Worm (Caenorhabditis elegans) whole organism, midembryonic: Measurements from ENCODE around the gene slcr-46.3.
A peak's percentile ranks its signal among the peaks of the same experiment; 100 is the strongest.

Experiments
- T22C8.4 ChIP-seq: fragments of 200-800 bp; sonication (Bioruptor generic); IDR thresholded peaks from 2 replicates; pipeline ENCODE4 v1.3.6; 2022; ENCODE audit warnings: missing genetic modification characterization, missing compliant biosample characterization
- cog-1 ChIP-seq: sonication (generic microtip); optimal IDR thresholded peaks from 2 replicates; lab custom pipeline; 2016; ENCODE audit warnings: missing genetic modification characterization, missing compliant biosample characterization
- flt-1 ChIP-seq: fragments of 200-800 bp; sonication (Bioruptor generic); IDR thresholded peaks from 2 replicates; pipeline ENCODE4 v1.3.6; 2022; ENCODE audit warnings: missing genetic modification characterization, missing compliant biosample characterization
- klf-2 ChIP-seq: fragments of 200-800 bp; sonication (Bioruptor generic); conservative IDR thresholded peaks from 2 replicates; pipeline ENCODE4 v1.3.6; 2022; ENCODE audit warnings: missing genetic modification reagents, missing genetic modification characterization, missing compliant biosample characterization
- med-1 ChIP-seq: sonication (generic microtip); optimal IDR thresholded peaks from 2 replicates; lab custom pipeline; 2017; ENCODE audit warnings: missing genetic modification characterization, mild to moderate bottlenecking, missing compliant biosample characterization, antibody characterized with exemption, missing genetic modification reagents; ENCODE audit not compliant: insufficient read depth
- ref-1 ChIP-seq: fragments of 200-800 bp; sonication (Bioruptor generic); conservative IDR thresholded peaks from 2 replicates; pipeline ENCODE4 v1.3.6; 2022; ENCODE audit warnings: missing genetic modification reagents, missing genetic modification characterization, missing compliant biosample characterization
- tab-1 ChIP-seq: fragments of 200-800 bp; sonication (Bioruptor generic); IDR thresholded peaks from 2 replicates; pipeline ENCODE4 v1.3.6; 2022; ENCODE audit warnings: missing genetic modification characterization, missing compliant biosample characterization
- ztf-23 ChIP-seq: fragments of 200-800 bp; sonication (Bioruptor generic); IDR thresholded peaks from 2 replicates; pipeline ENCODE4 v1.3.6; 2022; ENCODE audit warnings: missing genetic modification reagents, missing genetic modification characterization, missing compliant biosample characterization
- ztf-29 ChIP-seq: fragments of 200-800 bp; sonication (Bioruptor generic); IDR thresholded peaks from 2 replicates; pipeline ENCODE4 v1.3.6; 2022; ENCODE audit warnings: missing genetic modification reagents, missing genetic modification characterization, missing compliant biosample characterization

The slcr-46.3 gene

DNA sequence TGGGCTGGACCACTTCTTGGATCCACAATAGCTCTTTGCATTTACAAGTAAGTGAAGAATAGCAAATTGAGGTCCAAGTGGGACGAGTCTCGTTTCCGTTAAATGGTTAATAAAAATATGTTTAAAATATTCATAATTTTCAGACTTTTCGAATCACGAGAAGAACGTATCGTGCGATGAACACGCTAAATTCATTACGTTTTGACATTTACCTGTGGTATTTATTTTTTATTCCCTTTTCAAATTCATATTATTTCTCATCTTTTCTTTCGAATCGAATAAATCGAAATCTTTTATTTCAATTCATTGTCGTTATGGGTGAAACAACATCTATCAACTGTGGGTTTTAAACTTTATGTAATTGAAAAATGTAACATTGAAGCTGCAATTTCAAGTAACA lies 15.5 kb upstream of the slcr-46.3 start, which contains the start of gene marc-1:
marc-1 (plus strand) TSS at position 301 of the 400 bp plus-strand sequence.
- no peak for TF ChIP-seq flt-1 (GFP tag; lab: Robert Waterston, UW)
- no peak for TF ChIP-seq med-1 (GFP tag; lab: Kevin White, UChicago)

ce11 chrV:9738077-9738705 lies 14.3 kb upstream of the slcr-46.3 start:
- TF ChIP-seq tab-1 (GFP tag; lab: Robert Waterston, UW) (no peak), klf-2 (GFP tag; lab: Robert Waterston, UW) (no peak), cog-1 (tag; lab: Kevin White, UChicago) (no peak), ztf-29 (GFP tag; lab: Robert Waterston, UW) (no peak), ref-1 (GFP tag; lab: Robert Waterston, UW) (no peak), med-1 (GFP tag; lab: Kevin White, UChicago) (no peak), T22C8.4 (GFP tag; lab: Robert Waterston, UW) (no peak), ztf-23 (no peak), flt-1 (GFP tag; lab: Robert Waterston, UW) (no peak)

DNA sequence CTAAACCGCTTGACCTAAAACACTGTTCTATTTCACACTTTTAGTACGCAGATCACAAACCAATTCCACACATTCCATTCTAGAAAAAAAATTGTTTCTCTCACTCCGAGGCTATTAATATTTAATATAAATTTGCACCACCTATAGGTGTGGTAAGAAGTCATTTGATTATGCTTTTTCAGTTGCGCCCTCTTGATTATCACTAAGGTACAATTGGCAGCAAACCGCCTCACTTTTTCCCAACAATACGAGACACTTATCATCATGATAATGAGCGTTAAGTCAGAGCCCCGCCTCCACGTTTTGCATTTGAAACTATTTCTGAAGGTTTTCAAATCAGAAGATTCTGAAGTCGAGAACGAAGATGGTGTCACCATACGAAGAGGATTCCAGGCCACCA lies 13.4 kb upstream of the slcr-46.3 start, which contains the start of gene aqp-4:
aqp-4 (plus strand) TSS at position 270 of the 400 bp plus-strand sequence.
- TF ChIP-seq med-1 (GFP tag; lab: Kevin White, UChicago) (no peak), cog-1 (tag; lab: Kevin White, UChicago) (no peak), klf-2 (GFP tag; lab: Robert Waterston, UW) (no peak), tab-1 (GFP tag; lab: Robert Waterston, UW) (no peak), ztf-29 (GFP tag; lab: Robert Waterston, UW) (no peak)

ce11 chrV:9733920-9734454 lies 10.1 kb upstream of the slcr-46.3 start, which contains the start of gene cal-7:
TSS of gene cal-7 (plus strand) at chrV:9734103.
- no peak for TF ChIP-seq flt-1 (GFP tag; lab: Robert Waterston, UW)
- TF ChIP-seq klf-2 (GFP tag; lab: Robert Waterston, UW): no peak
- TF ChIP-seq cog-1 (tag; lab: Kevin White, UChicago): no peak
- TF ChIP-seq tab-1 (GFP tag; lab: Robert Waterston, UW): no peak
- no peak for TF ChIP-seq ztf-23
- TF ChIP-seq ztf-29 (GFP tag; lab: Robert Waterston, UW): no peak
- no peak for TF ChIP-seq T22C8.4 (GFP tag; lab: Robert Waterston, UW)
- no peak for TF ChIP-seq med-1 (GFP tag; lab: Kevin White, UChicago)
- TF ChIP-seq ref-1 (GFP tag; lab: Robert Waterston, UW): no peak

- no peak for TF ChIP-seq ref-1 (GFP tag; lab: Robert Waterston, UW)
- TF ChIP-seq ztf-23: no peak
- TF ChIP-seq ztf-29 (GFP tag; lab: Robert Waterston, UW): no peak
- no peak for TF ChIP-seq tab-1 (GFP tag; lab: Robert Waterston, UW)
- no peak for TF ChIP-seq cog-1 (tag; lab: Kevin White, UChicago)
- TF ChIP-seq T22C8.4 (GFP tag; lab: Robert Waterston, UW): no peak
Observed at ce11 chrV:9731852-9732251, 7.9 kb upstream of the slcr-46.3 start.

DNA sequence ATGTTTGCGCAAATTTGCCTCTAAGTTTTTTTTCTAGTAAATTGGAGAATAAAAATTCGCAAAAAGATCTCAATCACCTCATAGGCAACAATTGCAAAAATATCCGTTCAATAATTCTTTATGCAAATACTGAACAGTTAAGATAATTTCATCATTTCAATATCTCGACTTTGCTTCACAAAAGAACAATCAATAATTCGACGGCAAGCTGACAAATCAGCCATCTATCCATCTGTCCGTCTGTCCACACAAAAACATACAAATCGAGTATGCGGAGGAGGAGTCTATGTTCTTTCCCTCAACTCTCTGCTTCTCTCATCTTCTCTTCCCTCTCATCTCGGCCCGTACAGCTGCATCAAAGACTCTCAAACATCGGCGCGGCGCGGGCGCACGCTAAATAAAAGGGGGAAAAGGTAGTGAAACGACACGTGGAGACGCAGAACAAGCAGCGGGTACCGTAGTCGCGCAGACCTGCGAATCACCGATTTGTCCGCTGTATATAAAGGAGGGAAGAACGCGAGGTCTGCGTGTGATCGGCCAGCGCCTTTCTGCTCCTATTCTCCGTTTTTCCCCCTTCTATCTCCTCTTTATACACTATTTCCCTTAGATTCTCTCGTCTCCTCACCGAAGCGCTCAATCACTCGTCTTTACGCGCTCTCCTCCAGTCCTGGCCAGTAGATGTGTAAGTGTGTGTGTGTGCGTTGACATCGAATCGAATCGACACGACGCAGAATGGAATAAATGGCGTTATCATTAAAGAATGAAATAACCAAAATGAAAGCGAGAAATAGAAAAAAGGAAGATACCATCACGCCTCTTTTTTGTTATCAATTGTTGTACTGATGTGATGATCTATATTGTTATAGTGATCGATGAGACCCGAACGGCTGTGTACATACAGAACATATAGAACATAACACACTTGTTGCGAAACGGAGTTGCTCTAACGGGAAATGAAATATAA lies 7.1 kb upstream of the slcr-46.3 start:
- TF ChIP-seq T22C8.4 (GFP tag; lab: Robert Waterston, UW) (peak; percentile 63; the same call in 1 of the 2 replicates), cog-1 (tag; lab: Kevin White, UChicago) (peak; percentile 97), ztf-23 (peak; percentile 73; the same call in 1 of the 2 replicates), tab-1 (GFP tag; lab: Robert Waterston, UW) (no peak; the same call in 1 of the 2 replicates), flt-1 (GFP tag; lab: Robert Waterston, UW) (peak; percentile 77), ref-1 (GFP tag; lab: Robert Waterston, UW) (0 out of 2 replicates have a peak, but pooled peaks have one; percentile 27)

ce11 chrV:9729462-9730162 lies 5.7 kb upstream of the slcr-46.3 start, which contains the start of the genes aagr-3 and drap-1:
TSS of gene aagr-3 (minus strand) at chrV:9729512.
TSS of gene drap-1 (plus strand) at chrV:9730106.
- TF ChIP-seq ztf-29 (GFP tag; lab: Robert Waterston, UW) (no peak), klf-2 (GFP tag; lab: Robert Waterston, UW) (no peak), T22C8.4 (GFP tag; lab: Robert Waterston, UW) (no peak), tab-1 (GFP tag; lab: Robert Waterston, UW) (no peak), flt-1 (GFP tag; lab: Robert Waterston, UW) (no peak), ref-1 (GFP tag; lab: Robert Waterston, UW) (no peak)

- TF ChIP-seq ref-1 (GFP tag; lab: Robert Waterston, UW) (no peak), med-1 (GFP tag; lab: Kevin White, UChicago) (no peak), ztf-23 (no peak), klf-2 (GFP tag; lab: Robert Waterston, UW) (no peak), flt-1 (GFP tag; lab: Robert Waterston, UW) (no peak), ztf-29 (GFP tag; lab: Robert Waterston, UW) (no peak), cog-1 (tag; lab: Kevin White, UChicago) (no peak), tab-1 (GFP tag; lab: Robert Waterston, UW) (no peak), T22C8.4 (GFP tag; lab: Robert Waterston, UW) (no peak)
Observed at ce11 chrV:9725719-9726118, 1.8 kb upstream of the slcr-46.3 start.
